Fruit fly (Drosophila melanogaster) whole organism, embryonic: Measurements from ENCODE around the gene CG5793.

Source experiments
- CG10979 ChIP-seq: fragments of 200-800 bp; sonication (Bioruptor generic); optimal IDR thresholded peaks from 2 replicates; lab custom pipeline; 2018; ENCODE audit warnings: missing biosample characterization, mild to moderate bottlenecking, missing genetic modification characterization, moderate library complexity
- CG12744 ChIP-seq: fragments of 200-800 bp; sonication (Bioruptor generic); optimal IDR thresholded peaks from 2 replicates; lab custom pipeline; 2016; ENCODE audit warnings: missing biosample characterization, missing genetic modification characterization
- CG1603 ChIP-seq: fragments of 200-800 bp; sonication (Bioruptor generic); optimal IDR thresholded peaks from 2 replicates; lab custom pipeline; 2019; ENCODE audit warnings: missing biosample characterization, mild to moderate bottlenecking, missing genetic modification characterization, moderate library complexity
- CG17361 ChIP-seq: fragments of 200-800 bp; sonication (Bioruptor generic); IDR thresholded peaks from 3 replicates; pipeline ENCODE4 v1.3.6; 2022; ENCODE audit warnings: missing biosample characterization, missing genetic modification characterization
- CG17385 ChIP-seq: fragments of 200-800 bp; sonication (Bioruptor generic); optimal IDR thresholded peaks from 3 replicates; lab custom pipeline; 2018; ENCODE audit warnings: missing biosample characterization, mild to moderate bottlenecking, missing genetic modification characterization
- CG17802 ChIP-seq: fragments of 200-800 bp; sonication (Bioruptor generic); optimal IDR thresholded peaks from 2 replicates; lab custom pipeline; 2018; ENCODE audit warnings: missing biosample characterization, mild to moderate bottlenecking, missing genetic modification characterization, moderate library complexity
- CG18262 ChIP-seq: fragments of 200-800 bp; optimal IDR thresholded peaks from 3 replicates; lab custom pipeline; 2019; ENCODE audit warnings: missing biosample characterization, mild to moderate bottlenecking, missing genetic modification characterization, moderate library complexity
- CG18764 ChIP-seq: fragments of 200-800 bp; sonication (Bioruptor generic); optimal IDR thresholded peaks from 3 replicates; lab custom pipeline; 2016; ENCODE audit warnings: missing biosample characterization, missing genetic modification characterization
- CG2712 ChIP-seq: fragments of 200-800 bp; optimal IDR thresholded peaks from 3 replicates; lab custom pipeline; 2019; ENCODE audit warnings: missing biosample characterization, mild to moderate bottlenecking, missing genetic modification characterization, moderate library complexity
- CG30431 ChIP-seq: fragments of 200-800 bp; sonication (Bioruptor generic); optimal IDR thresholded peaks from 2 replicates; lab custom pipeline; 2017; ENCODE audit warnings: missing biosample characterization, missing genetic modification characterization
- CG3281 ChIP-seq: fragments of 200-800 bp; sonication (Bioruptor generic); optimal IDR thresholded peaks from 3 replicates; lab custom pipeline; 2017; ENCODE audit warnings: missing biosample characterization, mild to moderate bottlenecking, missing genetic modification characterization
- CG4328 ChIP-seq: fragments of 200-800 bp; sonication (Bioruptor generic); optimal IDR thresholded peaks from 3 replicates; lab custom pipeline; 2017; ENCODE audit warnings: missing biosample characterization, missing genetic modification reagents, missing genetic modification characterization
- CG4854 ChIP-seq: fragments of 200-800 bp; sonication (Bioruptor generic); optimal IDR thresholded peaks from 2 replicates; lab custom pipeline; 2016; ENCODE audit warnings: missing biosample characterization, missing genetic modification characterization, inconsistent platforms
- CG8281 ChIP-seq: fragments of 200-800 bp; sonication (Bioruptor generic); optimal IDR thresholded peaks from 2 replicates; lab custom pipeline; 2018; ENCODE audit warnings: missing biosample characterization, mild to moderate bottlenecking, missing genetic modification characterization, moderate library complexity
- CoRest ChIP-seq: fragments of 200-800 bp; sonication (Bioruptor generic); optimal IDR thresholded peaks from 3 replicates; lab custom pipeline; 2018; ENCODE audit warnings: missing biosample characterization, mild to moderate bottlenecking, missing genetic modification characterization, moderate library complexity
- Drgx ChIP-seq: fragments of 200-800 bp; sonication (Bioruptor generic); IDR thresholded peaks from 2 replicates; pipeline ENCODE4 v1.3.6; 2022; ENCODE audit warnings: missing biosample characterization, missing genetic modification characterization
- E2f1 ChIP-seq: fragments of 200-800 bp; sonication (Bioruptor generic); IDR thresholded peaks from 2 replicates; pipeline ENCODE4 v1.3.6; 2022; ENCODE audit warnings: missing biosample characterization, missing genetic modification characterization
- ERR ChIP-seq: fragments of 200-800 bp; sonication (Bioruptor generic); optimal IDR thresholded peaks from 2 replicates; lab custom pipeline; 2016; ENCODE audit warnings: missing biosample characterization, missing genetic modification characterization
- Fer1 ChIP-seq: fragments of 200-800 bp; sonication (Bioruptor generic); optimal IDR thresholded peaks from 2 replicates; lab custom pipeline; 2017; ENCODE audit warnings: missing biosample characterization, mild to moderate bottlenecking, missing genetic modification characterization
- Gsc ChIP-seq: fragments of 200-800 bp; sonication (Bioruptor generic); IDR thresholded peaks from 2 replicates; pipeline ENCODE4 v1.3.6; 2022; ENCODE audit warnings: missing biosample characterization, missing genetic modification characterization
- HLH3B ChIP-seq: fragments of 200-800 bp; sonication (Bioruptor generic); IDR thresholded peaks from 2 replicates; pipeline ENCODE4 v1.3.6; 2022; ENCODE audit warnings: missing biosample characterization, missing genetic modification characterization
- HLH54F ChIP-seq: fragments of 200-800 bp; sonication (Bioruptor generic); optimal IDR thresholded peaks from 3 replicates; lab custom pipeline; 2016; ENCODE audit warnings: missing biosample characterization, missing genetic modification characterization
- Hr51 ChIP-seq, 2 experiments: fragments of 200-800 bp; sonication (Bioruptor generic); optimal IDR thresholded peaks; 2 replicates in 1 of 2; 3 replicates in 1 of 2; lab custom pipeline; 2016 to 2018; ENCODE audit warnings: missing biosample characterization in 2 of 2, missing genetic modification characterization in 2 of 2, mild to moderate bottlenecking in 1 of 2, moderate library complexity in 1 of 2
- NC2β ChIP-seq: fragments of 200-800 bp; sonication (Bioruptor generic); optimal IDR thresholded peaks from 2 replicates; lab custom pipeline; 2016; ENCODE audit warnings: missing biosample characterization, missing genetic modification characterization
- Nf-YC ChIP-seq: fragments of 200-800 bp; optimal IDR thresholded peaks from 3 replicates; lab custom pipeline; 2019; ENCODE audit warnings: missing biosample characterization, mild to moderate bottlenecking, missing genetic modification characterization, moderate library complexity
- NfI ChIP-seq: fragments of 200-800 bp; sonication (Bioruptor generic); optimal IDR thresholded peaks from 3 replicates; lab custom pipeline; 2018; ENCODE audit warnings: missing biosample characterization, mild to moderate bottlenecking, missing genetic modification characterization, moderate library complexity
- Oli ChIP-seq: fragments of 200-800 bp; sonication (Bioruptor generic); optimal IDR thresholded peaks from 2 replicates; lab custom pipeline; 2018; ENCODE audit warnings: missing biosample characterization, mild to moderate bottlenecking, missing genetic modification characterization, moderate library complexity
- Opbp ChIP-seq: fragments of 200-800 bp; sonication (Bioruptor generic); IDR thresholded peaks from 3 replicates; pipeline ENCODE4 v1.3.6; 2022; ENCODE audit warnings: missing biosample characterization, missing genetic modification characterization; ENCODE audit not compliant: partially characterized antibody
- Optix ChIP-seq: fragments of 200-800 bp; sonication (Bioruptor generic); IDR thresholded peaks from 3 replicates; pipeline ENCODE4 v1.3.6; 2022; ENCODE audit warnings: missing biosample characterization, missing genetic modification characterization
- PHDP ChIP-seq: fragments of 200-800 bp; sonication (Bioruptor generic); optimal IDR thresholded peaks from 3 replicates; lab custom pipeline; 2018; ENCODE audit warnings: missing biosample characterization, mild to moderate bottlenecking, missing genetic modification characterization, moderate library complexity
- Ssrp ChIP-seq: fragments of 200-800 bp; sonication (Bioruptor generic); optimal IDR thresholded peaks from 2 replicates; lab custom pipeline; 2018; ENCODE audit warnings: missing biosample characterization, mild to moderate bottlenecking, missing genetic modification characterization, moderate library complexity
- Trl ChIP-seq, 3 experiments: fragments of >200 bp in 2 of 3; fragments of 200-800 bp in 1 of 3; sonication (Bioruptor generic) in 1 of 3; optimal IDR thresholded peaks; 2 replicates in 1 of 3; 3 replicates in 2 of 3; lab custom pipeline; 2016 to 2017; ENCODE audit warnings: missing biosample characterization in 1 of 3, missing genetic modification characterization in 1 of 3
- Xrp1 ChIP-seq: fragments of 200-800 bp; sonication (Bioruptor generic); IDR thresholded peaks from 2 replicates; pipeline ENCODE4 v1.3.6; 2022; ENCODE audit warnings: missing biosample characterization, missing genetic modification characterization
- ab ChIP-seq: fragments of 200-800 bp; sonication (Bioruptor generic); optimal IDR thresholded peaks from 2 replicates; lab custom pipeline; 2016; ENCODE audit warnings: missing biosample characterization, missing genetic modification characterization
- ara ChIP-seq: fragments of 200-800 bp; sonication (Bioruptor generic); IDR thresholded peaks from 2 replicates; pipeline ENCODE4 v1.3.6; 2022; ENCODE audit warnings: missing biosample characterization, missing genetic modification characterization
- ash1 ChIP-seq: fragments of 200-800 bp; sonication (Bioruptor generic); optimal IDR thresholded peaks from 2 replicates; lab custom pipeline; 2018; ENCODE audit warnings: missing biosample characterization, mild to moderate bottlenecking, missing genetic modification characterization
- bbx ChIP-seq: fragments of 200-800 bp; sonication (Bioruptor generic); IDR thresholded peaks from 2 replicates; pipeline ENCODE4 v1.3.6; 2022; ENCODE audit warnings: missing biosample characterization, missing genetic modification characterization; ENCODE audit not compliant: partially characterized antibody
- cg ChIP-seq: fragments of 200-800 bp; sonication (Bioruptor generic); optimal IDR thresholded peaks from 3 replicates; lab custom pipeline; 2019; ENCODE audit warnings: missing biosample characterization, mild to moderate bottlenecking, missing genetic modification characterization, moderate library complexity
- crp ChIP-seq, 2 experiments: fragments of 200-800 bp; sonication (Bioruptor generic); optimal IDR thresholded peaks; 2 replicates in 1 of 2; 3 replicates in 1 of 2; lab custom pipeline; 2017; ENCODE audit warnings: missing biosample characterization in 2 of 2, missing genetic modification characterization in 2 of 2, mild to moderate bottlenecking in 1 of 2, moderate library complexity in 1 of 2
- eve ChIP-seq, 2 experiments: fragments of >200 bp; optimal IDR thresholded peaks; 2 replicates each; lab custom pipeline; 2017; ENCODE audit warnings: missing biosample characterization in 2 of 2, missing genetic modification characterization in 2 of 2
- ham ChIP-seq: fragments of 200-800 bp; sonication (Bioruptor generic); IDR thresholded peaks from 2 replicates; pipeline ENCODE4 v1.3.6; 2022; ENCODE audit warnings: missing biosample characterization, missing genetic modification characterization
- lmd ChIP-seq: fragments of 200-800 bp; sonication (Bioruptor generic); IDR thresholded peaks from 2 replicates; pipeline ENCODE4 v1.3.6; 2022; ENCODE audit warnings: missing biosample characterization, missing genetic modification characterization
- lola ChIP-seq, 3 experiments: fragments of >200 bp in 2 of 3; fragments of 200-800 bp in 1 of 3; sonication (Bioruptor generic) in 1 of 3; optimal IDR thresholded peaks; 2 replicates each; lab custom pipeline; 2017 to 2019; ENCODE audit warnings: missing biosample characterization in 3 of 3, missing genetic modification characterization in 3 of 3, mild to moderate bottlenecking in 1 of 3, moderate library complexity in 1 of 3
- luna ChIP-seq: fragments of 200-800 bp; sonication (Bioruptor generic); optimal IDR thresholded peaks from 2 replicates; lab custom pipeline; 2016; ENCODE audit warnings: missing biosample characterization, missing genetic modification characterization
- schlank ChIP-seq: fragments of 200-800 bp; sonication (Bioruptor generic); optimal IDR thresholded peaks from 2 replicates; lab custom pipeline; 2018; ENCODE audit warnings: missing biosample characterization, mild to moderate bottlenecking, missing genetic modification characterization
- sim ChIP-seq: fragments of 200-800 bp; sonication (Bioruptor generic); IDR thresholded peaks from 2 replicates; pipeline ENCODE4 v1.3.6; 2022; ENCODE audit warnings: missing biosample characterization, missing genetic modification characterization
- ssp ChIP-seq: fragments of 200-800 bp; sonication (Bioruptor generic); IDR thresholded peaks from 2 replicates; pipeline ENCODE4 v1.3.6; 2022; ENCODE audit warnings: missing biosample characterization, missing genetic modification characterization
- tin ChIP-seq: fragments of 200-800 bp; sonication (Bioruptor generic); optimal IDR thresholded peaks from 3 replicates; lab custom pipeline; 2016; ENCODE audit warnings: missing biosample characterization, missing genetic modification characterization

Gene CG5793

dm6 chr3R:21107907-21108591, 19.3 kb upstream of the CG5793 start, which contains the start of the genes Sec15 and rtet (continued):
- peak; percentile 57 for TF ChIP-seq CG3281 (GFP tag; lab: Kevin White, UChicago)
- peak; percentile 61 for TF ChIP-seq tin (GFP tag; lab: Kevin White, UChicago)
- peak; percentile 48 for TF ChIP-seq Oli (tag; lab: Kevin White, UChicago)
- peak; percentile 71 for TF ChIP-seq CoRest (tag; lab: Kevin White, UChicago)
- TF ChIP-seq Xrp1 (GFP tag; lab: Robert Waterston, UW): peak; percentile 80
- peak; percentile 49 for TF ChIP-seq CG17802 (tag; lab: Kevin White, UChicago)
- peak; percentile 46 for TF ChIP-seq CG17385 (GFP tag; lab: Kevin White, UChicago)
- peak; percentile 54 for TF ChIP-seq CG18262 (tag; lab: Kevin White, UChicago)
- no peak for TF ChIP-seq Trl (optimal IDR thresholded peaks at IDR 0.05; lab: Kevin White, UChicago)
- no peak for TF ChIP-seq Trl (GFP tag; optimal IDR thresholded peaks at IDR 0.05; lab: Kevin White, UChicago)
- TF ChIP-seq cg: no peak
- TF ChIP-seq ab (GFP tag; lab: Kevin White, UChicago): no peak
- no peak for TF ChIP-seq luna (GFP tag; lab: Kevin White, UChicago)
- peak; percentile 40 for TF ChIP-seq HLH54F (GFP tag; lab: Kevin White, UChicago)
- TF ChIP-seq Nf-YC: peak; percentile 58
- peak; percentile 27 for TF ChIP-seq CG30431 (GFP tag; lab: Kevin White, UChicago)
- peak; percentile 31; the same call in 1 of the 3 replicates for TF ChIP-seq CG17361 (GFP tag; lab: Robert Waterston, UW)
- TF ChIP-seq eve (GFP tag; optimal IDR thresholded peaks at IDR 0.05; lab: Kevin White, UChicago): no peak
- peak; percentile 54; the same call in 2 of the 3 replicates for TF ChIP-seq Optix (GFP tag; lab: Robert Waterston, UW)
- no peak for TF ChIP-seq ssp (GFP tag; lab: Robert Waterston, UW)
- TF ChIP-seq lmd (GFP tag; lab: Robert Waterston, UW): peak; percentile 67
- TF ChIP-seq ERR (GFP tag; lab: Kevin White, UChicago): no peak
- no peak for TF ChIP-seq CG12744 (GFP tag; lab: Kevin White, UChicago)
- peak; percentile 72 for TF ChIP-seq Ssrp (tag; lab: Kevin White, UChicago)
- no peak for TF ChIP-seq Gsc
- TF ChIP-seq lola (GFP tag; optimal IDR thresholded peaks at IDR 0.05; lab: Kevin White, UChicago): peak in 1 of 3 experiments; percentile 78
- no peak for TF ChIP-seq ham (GFP tag; lab: Robert Waterston, UW)
- TF ChIP-seq CG1603 (tag; lab: Kevin White, UChicago): peak; percentile 72
- TF ChIP-seq CG18764 (GFP tag; lab: Kevin White, UChicago): peak; percentile 78
- TF ChIP-seq Hr51 (GFP tag; optimal IDR thresholded peaks at IDR 0.05; lab: Kevin White, UChicago): peak; percentile 50 to 74
- TF ChIP-seq CG4328 (GFP tag; lab: Kevin White, UChicago): peak; percentile 72
- TF ChIP-seq NfI: peak; percentile 73
- 0 out of 2 replicates have a peak, but pooled peaks have one; percentile 19 for TF ChIP-seq Drgx (GFP tag; lab: Robert Waterston, UW)
- TF ChIP-seq schlank: no peak
- TF ChIP-seq HLH3B (GFP tag; lab: Robert Waterston, UW): peak; percentile 38; the same call in 1 of the 2 replicates
- TF ChIP-seq Opbp: peak; percentile 42
- TF ChIP-seq sim (GFP tag; lab: Robert Waterston, UW): no peak
- no peak for TF ChIP-seq ash1 (GFP tag; lab: Kevin White, UChicago)
- TF ChIP-seq CG2712 (tag; lab: Kevin White, UChicago): peak; percentile 72
- TF ChIP-seq CG8281 (tag; lab: Kevin White, UChicago): no peak
- TF ChIP-seq CG4854 (GFP tag; lab: Kevin White, UChicago): peak; percentile 17
- TF ChIP-seq crp (GFP tag; optimal IDR thresholded peaks at IDR 0.05; lab: Kevin White, UChicago): peak in 1 of 2 experiments; percentile 87
- TF ChIP-seq NC2β (GFP tag; lab: Kevin White, UChicago): peak; percentile 16
- peak; percentile 46; the same call in 1 of the 2 replicates for TF ChIP-seq E2f1 (GFP tag; lab: Robert Waterston, UW)
- peak; percentile 60 for TF ChIP-seq bbx (GFP tag; lab: Robert Waterston, UW)
- peak; percentile 62 for TF ChIP-seq ara (GFP tag; lab: Robert Waterston, UW)
- peak; percentile 65 for TF ChIP-seq Fer1
- TF ChIP-seq CG10979 (tag; lab: Kevin White, UChicago): peak; percentile 81
- TF ChIP-seq PHDP (tag; lab: Kevin White, UChicago): peak; percentile 81
